Fruit fly (Drosophila melanogaster): ENCODE measurements around the gene gish.
A peak's percentile ranks its signal among the peaks of the same experiment; 100 is the strongest.

The gish gene

dm6 chr3R:16272185-16272584, at the start of gene gish, which contains the start of gene Mat89Ba:
Gene gish, plus strand, starts transcription at chr3R:16272452.
Gene Mat89Ba, minus strand, starts transcription at chr3R:16272415.
- TF ChIP-seq noc (tag; optimal IDR thresholded peaks at IDR 0.05): no peak

DNA sequence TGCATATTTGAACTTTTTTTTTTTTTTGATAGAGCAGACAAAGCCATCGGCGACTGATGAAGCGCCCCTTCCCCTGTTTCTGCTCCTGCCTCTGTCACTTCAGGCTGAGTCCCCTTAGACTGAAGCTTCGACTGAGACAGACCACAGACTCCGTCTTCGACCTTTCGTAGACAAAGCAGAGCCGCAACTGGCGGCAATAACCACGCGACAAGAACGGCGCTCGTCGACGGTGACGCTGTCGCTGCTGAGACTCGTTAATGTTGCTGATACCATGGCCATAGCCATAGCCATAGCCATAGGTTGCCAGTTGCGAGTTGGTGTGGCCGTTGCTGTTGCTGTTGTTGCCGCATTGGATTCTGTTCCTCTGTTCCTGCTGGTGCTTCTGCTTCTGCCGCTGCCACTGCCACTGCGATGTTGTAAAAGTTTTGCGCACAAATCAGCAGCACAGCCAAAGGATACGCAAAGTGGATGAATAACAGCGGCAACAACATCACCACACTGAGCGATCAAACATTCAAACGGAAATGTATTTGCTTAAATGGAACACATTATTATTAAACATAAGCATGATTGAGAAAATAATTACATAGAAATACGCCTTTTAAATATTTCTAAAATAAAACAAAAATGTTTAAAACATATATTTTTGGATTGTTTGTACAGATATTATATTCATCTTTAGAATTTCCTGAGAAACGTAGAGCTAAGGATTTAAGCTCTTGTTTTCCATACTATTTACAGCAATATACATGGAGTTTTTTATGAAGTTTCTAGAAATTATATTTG, 48.8 kb upstream of the gish start:
- TF ChIP-seq noc (tag; optimal IDR thresholded peaks at IDR 0.05): no peak

DNA sequence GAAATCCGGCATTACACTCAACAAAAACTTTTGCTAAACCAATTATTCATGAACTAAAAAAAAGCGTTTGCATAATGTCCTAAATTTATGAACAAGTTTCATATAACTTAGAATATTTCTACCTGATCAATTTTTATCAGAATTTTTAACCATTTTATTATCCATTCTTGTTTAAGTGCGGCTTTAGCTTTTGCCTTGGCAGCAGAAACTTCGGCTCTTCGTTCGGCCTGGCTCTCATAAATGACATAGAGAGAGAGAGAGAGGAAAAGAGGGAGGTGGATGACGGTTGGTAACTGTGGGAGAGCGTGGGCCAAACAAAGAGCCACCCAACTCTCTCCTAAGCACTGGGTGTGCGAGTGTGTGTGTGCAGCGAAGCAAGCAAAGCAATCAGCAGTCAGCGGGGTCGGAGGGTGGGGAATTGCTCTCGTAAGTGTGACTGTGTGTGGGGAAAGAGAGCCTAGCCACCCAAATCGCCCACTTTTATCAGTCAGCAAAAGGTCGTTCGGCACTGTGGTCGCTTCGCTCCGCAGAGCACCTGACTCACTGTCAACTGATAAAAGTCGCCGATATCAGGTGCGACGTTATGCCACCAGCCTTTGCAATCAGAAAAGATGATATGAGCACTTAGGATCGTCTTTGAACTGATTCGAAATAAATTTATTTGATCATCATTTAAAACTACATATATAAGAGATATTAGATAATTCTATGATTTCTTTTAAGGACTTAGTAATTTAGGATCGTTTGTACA, 47.7 kb upstream of the gish start:
- peak; percentile 95 for TF ChIP-seq noc (tag; optimal IDR thresholded peaks at IDR 0.05)

DNA sequence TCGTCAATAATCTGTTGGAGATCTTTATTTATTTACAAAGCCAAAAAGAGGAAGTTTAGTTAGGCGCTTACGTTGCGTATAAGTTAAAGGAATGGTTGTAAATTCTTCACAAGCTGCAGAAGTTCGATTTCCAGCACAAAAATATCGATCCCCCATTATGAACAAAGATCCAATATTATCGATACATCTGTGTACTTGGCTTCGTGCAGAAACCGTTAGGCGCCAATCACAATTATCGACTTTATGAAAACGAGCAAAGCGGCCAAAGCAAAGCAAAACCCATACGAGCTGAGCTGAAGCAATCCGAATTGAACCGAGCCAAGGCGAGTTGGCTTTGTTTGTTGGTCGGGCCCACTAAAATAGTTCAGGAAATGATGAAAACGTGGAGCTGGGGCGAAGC, 46.9 kb upstream of the gish start, which contains the start of gene tara:
Gene tara (plus strand): TSS at position 301 of the 400 bp plus-strand sequence.
- TF ChIP-seq noc (tag; optimal IDR thresholded peaks at IDR 0.05): no peak

DNA sequence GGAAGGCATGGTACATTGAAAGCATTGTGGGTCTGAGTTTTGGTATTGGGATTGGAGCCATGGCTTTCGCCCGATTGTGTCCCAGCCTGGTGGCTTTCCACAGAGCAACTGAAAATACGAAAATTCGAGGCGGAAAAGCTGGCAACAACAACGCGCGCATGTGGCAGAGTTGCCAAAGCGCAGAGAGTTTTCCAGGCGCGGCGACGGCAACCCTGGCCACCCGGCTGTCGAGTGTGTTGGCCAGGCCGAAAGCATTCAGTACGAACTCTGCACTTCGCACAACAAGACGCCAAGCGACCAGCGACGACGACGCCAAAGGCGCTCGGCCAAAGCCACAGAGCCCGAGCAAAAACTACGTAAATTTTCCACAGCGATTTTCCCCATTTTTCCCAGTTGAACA, 46.5 kb upstream of the gish start:
- TF ChIP-seq noc (tag; optimal IDR thresholded peaks at IDR 0.05): no peak

- TF ChIP-seq noc (tag; optimal IDR thresholded peaks at IDR 0.05): no peak
Observed at dm6 chr3R:16227074-16227473, 45.2 kb upstream of the gish start.

DNA sequence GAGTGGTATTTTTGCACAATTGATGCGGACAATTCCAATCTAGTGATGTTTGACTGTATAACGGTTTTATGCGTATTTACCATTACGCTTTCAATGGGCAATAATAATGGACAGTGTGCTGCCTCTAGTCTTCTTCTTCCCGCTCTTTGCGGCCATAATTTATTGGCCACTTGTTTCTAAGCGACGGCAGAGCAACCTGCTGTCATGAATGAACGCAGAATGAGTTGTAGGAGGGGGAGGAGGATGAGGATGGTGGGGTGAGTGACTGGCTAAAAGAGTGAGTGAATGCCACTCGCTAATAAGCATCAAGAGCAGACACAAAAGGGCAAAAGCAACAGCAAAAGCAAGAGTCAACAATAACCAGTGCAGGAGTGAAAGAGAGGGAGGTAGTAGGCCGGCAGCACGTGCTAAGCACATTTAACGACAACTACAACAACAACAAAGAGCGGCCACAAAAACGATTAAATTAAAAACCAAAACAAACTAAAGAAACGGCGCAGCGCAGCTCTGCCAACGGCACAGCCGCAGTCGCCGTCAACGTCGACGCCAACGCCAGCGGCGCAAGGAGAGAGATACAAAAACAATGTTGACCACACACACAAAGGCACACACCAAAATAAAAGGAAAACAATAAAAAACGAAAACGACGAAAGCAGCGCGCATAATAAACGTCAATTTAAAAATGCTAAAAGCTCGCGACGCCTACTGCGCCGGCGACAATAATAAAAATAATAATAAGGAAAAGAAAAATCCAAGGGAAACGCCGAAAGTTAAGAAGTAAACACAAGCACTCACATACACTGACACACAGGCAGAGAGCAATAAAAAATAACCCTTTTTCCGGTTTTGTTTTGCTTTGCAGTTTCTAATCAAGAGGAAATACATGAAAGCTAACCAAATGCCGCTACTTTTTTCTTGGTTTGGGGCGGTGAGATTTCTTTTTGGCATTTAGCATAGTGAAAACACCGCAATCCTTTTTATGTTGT, 43.2 kb upstream of the gish start:
- no peak for TF ChIP-seq noc (tag; optimal IDR thresholded peaks at IDR 0.05)

DNA sequence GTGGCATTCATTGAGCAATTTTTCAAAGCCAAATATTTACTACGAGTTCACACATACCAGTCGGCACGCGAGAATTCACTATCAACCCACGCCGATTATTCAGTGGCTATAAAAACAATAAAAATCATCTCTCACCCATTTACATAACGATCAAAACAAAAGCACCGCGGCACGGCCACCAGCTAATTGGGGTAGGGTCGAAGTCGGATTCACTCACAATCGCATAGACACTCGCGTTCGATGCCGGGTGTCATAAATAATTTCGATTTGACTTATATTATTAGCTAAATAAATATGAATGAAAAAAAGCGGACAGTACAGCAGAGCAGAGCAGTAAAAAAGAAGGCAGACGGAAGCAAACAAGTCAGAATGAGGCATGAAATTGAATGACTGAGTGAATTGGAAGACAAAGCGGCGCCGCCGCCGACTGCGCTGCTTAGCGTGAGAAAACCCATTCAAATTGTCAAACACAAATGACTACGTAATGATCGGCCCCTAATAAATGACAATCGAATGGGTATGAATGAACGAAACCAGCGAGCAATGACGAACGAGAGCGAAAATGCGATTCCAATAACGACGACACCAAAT, 42.1 kb upstream of the gish start:
- TF ChIP-seq noc (tag; optimal IDR thresholded peaks at IDR 0.05): peak; percentile 75

DNA sequence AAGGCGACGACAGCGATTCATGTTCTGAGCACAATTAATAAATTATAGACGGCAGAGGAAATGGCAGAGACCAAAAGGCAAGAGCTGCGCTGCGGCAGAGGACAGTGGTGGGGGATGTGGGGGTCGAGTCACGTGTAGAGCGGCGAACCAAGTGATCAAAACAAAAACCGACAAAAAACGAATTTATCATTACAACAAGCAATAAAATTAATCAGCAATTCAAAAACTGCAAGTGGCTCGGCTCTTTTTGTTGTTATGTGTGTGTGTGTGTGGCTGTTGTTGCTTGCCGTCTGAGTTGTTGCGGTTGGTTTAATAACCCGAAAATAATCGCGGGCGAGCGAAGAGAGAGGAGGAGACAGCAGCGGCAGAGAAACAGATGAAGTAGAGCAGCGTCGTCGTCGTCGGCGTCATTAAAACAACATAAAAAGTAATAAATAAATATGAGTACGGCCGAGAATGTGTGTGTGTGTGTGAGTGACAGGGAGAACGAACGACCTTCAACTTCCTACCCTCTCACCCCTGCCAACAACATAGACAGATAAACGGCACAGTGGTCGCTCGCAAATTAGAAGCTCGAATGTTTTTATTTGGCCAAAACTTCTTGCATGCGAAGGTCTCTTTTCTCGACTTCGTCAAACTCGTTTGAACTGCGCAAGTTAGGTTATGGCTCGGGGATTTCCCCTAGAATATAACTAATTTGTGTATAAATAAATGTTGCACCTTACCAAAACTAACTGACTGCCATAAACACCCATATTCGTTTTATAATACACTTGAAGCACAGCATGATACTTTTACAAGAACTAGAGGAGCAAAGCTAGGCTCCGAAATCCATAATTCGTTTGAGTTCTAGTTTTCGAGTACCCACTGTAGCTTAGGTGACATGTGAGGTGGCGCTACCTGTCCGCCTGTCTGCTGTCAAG, 40.6 kb upstream of the gish start:
- TF ChIP-seq noc (tag; optimal IDR thresholded peaks at IDR 0.05): peak; percentile 76

DNA sequence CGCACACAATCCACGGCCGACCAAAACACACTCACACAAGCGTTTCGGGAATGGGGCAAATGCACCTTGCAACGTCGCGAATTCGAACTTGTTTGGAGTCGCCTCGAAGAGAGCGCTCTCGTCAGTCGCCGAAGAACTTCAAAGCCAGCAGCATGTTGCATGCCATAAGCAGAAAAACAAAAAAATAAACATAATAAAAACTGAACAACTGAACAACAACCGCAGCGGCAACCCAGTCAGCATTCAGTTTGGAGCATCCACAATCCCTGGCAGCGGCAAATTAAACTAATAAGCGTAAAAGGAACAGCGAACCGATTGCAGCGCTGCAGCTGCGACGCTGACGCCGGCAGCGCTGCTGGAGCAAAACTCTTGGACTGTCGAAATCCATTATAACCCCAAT, 39.7 kb upstream of the gish start:
- TF ChIP-seq noc (tag; optimal IDR thresholded peaks at IDR 0.05): no peak

DNA sequence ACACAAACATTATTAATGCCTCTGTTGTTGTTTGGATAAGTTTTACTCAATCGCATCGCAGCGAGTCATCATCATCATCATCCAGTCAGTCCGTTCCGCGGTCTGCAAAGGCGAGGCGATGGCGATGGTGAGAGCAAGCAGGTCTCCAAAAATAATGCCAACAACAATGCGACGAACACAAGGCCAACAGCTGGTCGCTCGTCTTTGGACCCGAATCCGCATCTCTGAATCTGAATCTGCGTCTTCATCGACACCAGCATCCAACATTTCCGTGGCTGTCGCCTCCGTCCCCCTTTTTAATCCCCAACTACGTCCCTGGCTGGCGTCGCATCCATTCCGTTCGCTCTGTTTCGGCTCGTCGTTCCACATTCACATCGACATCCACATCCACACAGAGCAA, 38.0 kb upstream of the gish start:
- no peak for TF ChIP-seq noc (tag; optimal IDR thresholded peaks at IDR 0.05)

- peak; percentile 26 for TF ChIP-seq noc (tag; optimal IDR thresholded peaks at IDR 0.05)
Observed at dm6 chr3R:16234745-16235149, 37.5 kb upstream of the gish start.

- TF ChIP-seq noc (tag; optimal IDR thresholded peaks at IDR 0.05): peak; percentile 48
Observed at dm6 chr3R:16235215-16235937, 36.9 kb upstream of the gish start.

Measured in whole organism, larva.